Worm (Caenorhabditis elegans): ENCODE measurements around the gene C06G4.4.

DNA sequence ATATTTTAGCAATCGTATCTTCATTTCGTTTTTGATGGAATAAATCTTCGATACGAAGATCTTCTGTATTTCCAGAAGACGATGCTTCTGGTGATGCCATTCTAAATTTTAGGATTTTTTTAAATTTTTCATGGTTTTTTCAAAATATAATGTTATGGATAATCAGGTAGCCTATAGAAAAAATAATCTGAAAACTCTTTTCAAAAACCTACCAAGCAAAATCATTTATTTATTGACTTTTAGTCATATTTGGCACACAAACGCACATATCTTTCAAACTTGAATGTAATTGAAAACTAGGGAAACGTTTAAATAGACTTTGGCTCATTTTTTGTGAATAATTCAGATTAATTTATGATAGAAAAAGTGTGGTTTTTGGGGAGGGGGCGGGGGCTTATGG lies 38.8 kb upstream of the C06G4.4 start, which contains the start of gene F44B9.5:
- TF ChIP-seq ZK337.2 (GFP tag; IDR thresholded peaks at IDR 0.05) = no peak
- TF ChIP-seq dpl-1 (GFP tag; optimal IDR thresholded peaks at IDR 0.05) = no peak
- TF ChIP-seq ZK546.5 (tag; optimal IDR thresholded peaks at IDR 0.05) = no peak
- no peak for TF ChIP-seq fos-1 (tag; optimal IDR thresholded peaks at IDR 0.05)
- no peak for TF ChIP-seq duxl-1 (tag; optimal IDR thresholded peaks at IDR 0.05; ENCODE audit: poor library complexity)
- no peak for TF ChIP-seq nhr-11 (tag; optimal IDR thresholded peaks at IDR 0.05)
- TF ChIP-seq unc-62 (GFP tag; optimal IDR thresholded peaks at IDR 0.05 in 1 of 2) = no peak
- no peak for TF ChIP-seq unc-62 (tag; optimal IDR thresholded peaks at IDR 0.05)
- TF ChIP-seq jun-1 (tag; optimal IDR thresholded peaks at IDR 0.05) = no peak
- no peak for TF ChIP-seq dmd-6 (GFP tag; IDR thresholded peaks at IDR 0.05)
- no peak for TF ChIP-seq tag-97 (GFP tag; IDR thresholded peaks at IDR 0.05)
- no peak for TF ChIP-seq saeg-2 (GFP tag; IDR thresholded peaks at IDR 0.05)
- no peak for TF ChIP-seq aly-2 (tag; optimal IDR thresholded peaks at IDR 0.05)
- no peak for TF ChIP-seq nhr-76 (tag; optimal IDR thresholded peaks at IDR 0.05)

Measured in whole organism, L4 larva.